Worm (Caenorhabditis elegans): ENCODE results near the gene msp-50.

DNA sequence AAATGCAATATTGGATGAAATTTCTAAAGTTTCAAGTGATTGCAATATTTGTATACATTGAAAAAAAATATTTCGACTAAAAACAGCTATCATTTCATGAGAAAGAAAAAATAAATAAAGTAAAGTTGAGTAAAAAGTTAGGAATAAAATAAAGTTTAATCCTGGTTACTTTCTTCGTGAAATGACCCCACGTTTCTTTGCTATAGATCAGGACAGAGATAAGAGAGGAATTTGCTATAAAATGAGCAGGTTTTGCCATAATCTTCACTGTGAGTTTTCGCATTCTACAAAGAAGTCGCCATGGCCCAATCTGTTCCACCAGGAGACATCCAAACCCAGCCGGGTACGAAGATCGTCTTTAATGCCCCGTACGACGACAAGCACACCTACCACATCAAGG is 5.5 kb upstream of the msp-50 start, which contains the start of gene msp-49:
- no peak for TF ChIP-seq jun-1 (tag; optimal IDR thresholded peaks at IDR 0.05)
- TF ChIP-seq egl-27 (tag; optimal IDR thresholded peaks at IDR 0.05), result no peak
- TF ChIP-seq ceh-16 (tag; optimal IDR thresholded peaks at IDR 0.05), result no peak
- no peak for TF ChIP-seq lin-39 (tag; optimal IDR thresholded peaks at IDR 0.05)
- no peak for TF ChIP-seq skn-1 (tag; optimal IDR thresholded peaks at IDR 0.05)
- TF ChIP-seq nhr-11 (tag; optimal IDR thresholded peaks at IDR 0.05), result no peak
- no peak for TF ChIP-seq ZK546.5 (tag; optimal IDR thresholded peaks at IDR 0.05)
- TF ChIP-seq nhr-237 (tag; optimal IDR thresholded peaks at IDR 0.05), result no peak
- TF ChIP-seq ama-1 (optimal IDR thresholded peaks at IDR 0.05), result no peak
- TF ChIP-seq unc-62 (GFP tag; optimal IDR thresholded peaks at IDR 0.05), result no peak
- no peak for TF ChIP-seq zag-1 (tag; optimal IDR thresholded peaks at IDR 0.05)
- TF ChIP-seq pqm-1 (tag; optimal IDR thresholded peaks at IDR 0.05), result no peak

Data from whole organism, L3 larva.